Worm (Caenorhabditis elegans): ENCODE data around the gene ram-5.

DNA sequence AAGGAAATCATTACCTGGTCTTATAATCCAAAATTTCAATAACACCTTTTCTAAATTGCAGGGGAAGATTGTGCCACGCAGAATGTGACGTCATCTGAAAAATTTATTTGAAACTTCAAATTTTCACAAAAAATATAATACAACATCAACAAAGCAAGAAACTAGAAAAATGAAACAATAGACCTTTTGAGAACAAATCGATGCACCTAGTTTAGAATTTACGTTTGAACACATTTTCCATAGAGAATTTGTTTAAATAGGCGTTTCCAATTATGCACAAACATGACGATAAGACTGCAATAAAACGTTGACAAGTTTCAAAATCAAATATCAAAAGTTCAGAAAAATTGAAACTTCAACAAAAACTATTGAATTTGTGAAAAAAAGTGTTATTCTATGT lies 37.1 kb upstream of the ram-5 start, which contains the start of gene fbxa-141:
- TF ChIP-seq unc-39 (tag; optimal IDR thresholded peaks at IDR 0.05) = no peak
- no peak for TF ChIP-seq lin-39 (tag; optimal IDR thresholded peaks at IDR 0.05)
- no peak for TF ChIP-seq pha-4 (tag; optimal IDR thresholded peaks at IDR 0.05)
- TF ChIP-seq nfya-1 (tag; optimal IDR thresholded peaks at IDR 0.05; ENCODE audit: insufficient read depth) = no peak
- TF ChIP-seq fkh-2 (tag; optimal IDR thresholded peaks at IDR 0.05) = no peak
- TF ChIP-seq mdl-1 (tag; optimal IDR thresholded peaks at IDR 0.05) = no peak
- TF ChIP-seq nhr-237 (tag; optimal IDR thresholded peaks at IDR 0.05) = no peak
- no peak for TF ChIP-seq nhr-28 (tag; optimal IDR thresholded peaks at IDR 0.05)
- no peak for TF ChIP-seq fos-1 (tag; optimal IDR thresholded peaks at IDR 0.05)
- no peak for TF ChIP-seq pqm-1 (tag; optimal IDR thresholded peaks at IDR 0.05)
- TF ChIP-seq fkh-10 (GFP tag; optimal IDR thresholded peaks at IDR 0.05) = no peak
- TF ChIP-seq ama-1 (optimal IDR thresholded peaks at IDR 0.05) = no peak
- no peak for TF ChIP-seq tbx-2 (tag; optimal IDR thresholded peaks at IDR 0.05)
